Worm (Caenorhabditis elegans) whole organism, late embryonic: Measurements from ENCODE around the gene K04F1.9.
"Not testable (repeated sequence)": the region's sequence is repeated elsewhere in the genome, so short reads cannot be mapped to it uniquely, and the experiment has no call there.

Source experiments
- C08G9.2 ChIP-seq: sonication (generic microtip); optimal IDR thresholded peaks from 2 replicates; lab custom pipeline; 2016; ENCODE audit warnings: mild to moderate bottlenecking, missing genetic modification characterization, moderate library complexity, missing compliant biosample characterization
- C38D4.7 ChIP-seq: fragments of 200-800 bp; sonication (Bioruptor generic); optimal IDR thresholded peaks from 2 replicates; lab custom pipeline; 2018; ENCODE audit warnings: mild to moderate bottlenecking, missing genetic modification characterization, moderate library complexity, missing compliant biosample characterization
- K09A11.1 ChIP-seq: sonication (generic microtip); optimal IDR thresholded peaks from 2 replicates; lab custom pipeline; 2017; ENCODE audit warnings: antibody characterized with exemption, mild to moderate bottlenecking, missing genetic modification characterization, missing compliant biosample characterization; ENCODE audit not compliant: insufficient read depth
- T23F11.4 ChIP-seq: fragments of 200-800 bp; sonication (Bioruptor generic); optimal IDR thresholded peaks from 2 replicates; lab custom pipeline; 2018; ENCODE audit warnings: mild to moderate bottlenecking, missing genetic modification characterization, missing compliant biosample characterization
- Y22D7AL.16 ChIP-seq: sonication (generic microtip); optimal IDR thresholded peaks from 2 replicates; lab custom pipeline; 2016; ENCODE audit warnings: missing genetic modification characterization, missing compliant biosample characterization
- ahr-1 ChIP-seq: sonication (generic microtip); optimal IDR thresholded peaks from 2 replicates; lab custom pipeline; 2016; ENCODE audit warnings: missing genetic modification characterization, missing compliant biosample characterization
- ceh-14 ChIP-seq: sonication (generic microtip); optimal IDR thresholded peaks from 2 replicates; lab custom pipeline; 2016; ENCODE audit warnings: missing genotype, missing genetic modification characterization, missing compliant biosample characterization
- ceh-19 ChIP-seq: fragments of 200-800 bp; sonication (Bioruptor generic); optimal IDR thresholded peaks from 2 replicates; lab custom pipeline; 2018; ENCODE audit warnings: mild to moderate bottlenecking, missing genetic modification characterization, missing compliant biosample characterization
- ceh-2 ChIP-seq: sonication (generic microtip); optimal IDR thresholded peaks from 2 replicates; lab custom pipeline; 2016; ENCODE audit warnings: missing genotype, missing genetic modification characterization, missing compliant biosample characterization
- ceh-24 ChIP-seq: sonication (generic microtip); optimal IDR thresholded peaks from 2 replicates; lab custom pipeline; 2016; ENCODE audit warnings: mild to moderate bottlenecking, missing genetic modification characterization, missing compliant biosample characterization
- ceh-30 ChIP-seq: fragments of 150-350 bp; optimal IDR thresholded peaks from 2 replicates; lab custom pipeline; 2014; ENCODE audit warnings: missing biosample characterization, missing genetic modification characterization
- ceh-31 ChIP-seq: sonication (generic microtip); optimal IDR thresholded peaks from 2 replicates; lab custom pipeline; 2016; ENCODE audit warnings: missing genetic modification characterization, missing compliant biosample characterization
- ceh-34 ChIP-seq: sonication (generic microtip); optimal IDR thresholded peaks from 2 replicates; lab custom pipeline; 2016; ENCODE audit warnings: mild to moderate bottlenecking, missing genetic modification characterization, missing compliant biosample characterization
- ceh-48 ChIP-seq: sonication (generic microtip); optimal IDR thresholded peaks from 2 replicates; lab custom pipeline; 2016; ENCODE audit warnings: missing genetic modification characterization, inconsistent platforms, missing compliant biosample characterization
- ceh-6 ChIP-seq: fragments of 200-800 bp; sonication (Bioruptor generic); optimal IDR thresholded peaks from 2 replicates; lab custom pipeline; 2018; ENCODE audit warnings: mild to moderate bottlenecking, missing genetic modification characterization, missing compliant biosample characterization
- dve-1 ChIP-seq: sonication (generic microtip); optimal IDR thresholded peaks from 2 replicates; lab custom pipeline; 2017; ENCODE audit warnings: antibody characterized with exemption, mild to moderate bottlenecking, missing genetic modification characterization, missing compliant biosample characterization
- ets-4 ChIP-seq: sonication (generic microtip); optimal IDR thresholded peaks from 2 replicates; lab custom pipeline; 2016; ENCODE audit warnings: missing genetic modification characterization, missing compliant biosample characterization
- fax-1 ChIP-seq: sonication (generic microtip); optimal IDR thresholded peaks from 2 replicates; lab custom pipeline; 2016; ENCODE audit warnings: missing genotype, missing genetic modification characterization, missing compliant biosample characterization
- fkh-10 ChIP-seq: fragments of 150-350 bp; optimal IDR thresholded peaks from 2 replicates; lab custom pipeline; 2014; ENCODE audit warnings: missing biosample characterization, missing genetic modification reagents, missing genetic modification characterization
- fkh-6 ChIP-seq: sonication (generic microtip); optimal IDR thresholded peaks from 2 replicates; lab custom pipeline; 2016; ENCODE audit warnings: missing genetic modification characterization, missing compliant biosample characterization
- gmeb-2 ChIP-seq: sonication (generic microtip); optimal IDR thresholded peaks from 2 replicates; lab custom pipeline; 2016; ENCODE audit warnings: missing genetic modification characterization, inconsistent platforms, missing compliant biosample characterization
- hlh-13 ChIP-seq: fragments of 200-800 bp; sonication (Bioruptor generic); optimal IDR thresholded peaks from 2 replicates; lab custom pipeline; 2018; ENCODE audit warnings: mild to moderate bottlenecking, missing genetic modification characterization, missing compliant biosample characterization
- hlh-15 ChIP-seq: sonication (generic microtip); optimal IDR thresholded peaks from 2 replicates; lab custom pipeline; 2016; ENCODE audit warnings: missing genetic modification characterization, missing compliant biosample characterization
- hlh-30 ChIP-seq: sonication (generic microtip); optimal IDR thresholded peaks from 2 replicates; lab custom pipeline; 2017; ENCODE audit warnings: antibody characterized with exemption, missing genetic modification characterization, missing compliant biosample characterization; ENCODE audit not compliant: insufficient read depth
- hlh-6 ChIP-seq: sonication (generic microtip); optimal IDR thresholded peaks from 2 replicates; lab custom pipeline; 2016; ENCODE audit warnings: missing genotype, missing genetic modification characterization, missing compliant biosample characterization
- lin-11 ChIP-seq: fragments of 200-800 bp; sonication (Bioruptor generic); optimal IDR thresholded peaks from 2 replicates; lab custom pipeline; 2018; ENCODE audit warnings: mild to moderate bottlenecking, missing genetic modification characterization, missing compliant biosample characterization
- madf-2 ChIP-seq: sonication (generic microtip); optimal IDR thresholded peaks from 2 replicates; lab custom pipeline; 2017; ENCODE audit warnings: missing genetic modification characterization, missing compliant biosample characterization
- nhr-11 ChIP-seq: fragments of 150-350 bp; optimal IDR thresholded peaks from 2 replicates; lab custom pipeline; 2014; ENCODE audit warnings: missing biosample characterization, missing genetic modification characterization
- npax-4 ChIP-seq: sonication (generic microtip); optimal IDR thresholded peaks from 2 replicates; lab custom pipeline; 2016; ENCODE audit warnings: missing genetic modification characterization, missing compliant biosample characterization
- odd-2 ChIP-seq: sonication (generic microtip); optimal IDR thresholded peaks from 2 replicates; lab custom pipeline; 2017; ENCODE audit warnings: antibody characterized with exemption, mild to moderate bottlenecking, missing genetic modification characterization, missing compliant biosample characterization
- pax-1 ChIP-seq: fragments of 150-350 bp; optimal IDR thresholded peaks from 2 replicates; lab custom pipeline; 2014; ENCODE audit warnings: missing biosample characterization, missing genetic modification characterization
- sdc-2 ChIP-seq: sonication (generic microtip); optimal IDR thresholded peaks from 2 replicates; lab custom pipeline; 2016; ENCODE audit warnings: missing genotype, missing genetic modification characterization, missing compliant biosample characterization
- sox-2 ChIP-seq: fragments of 200-800 bp; sonication (Bioruptor generic); IDR thresholded peaks from 2 replicates; pipeline ENCODE4 v1.3.6; 2022; ENCODE audit warnings: missing genetic modification reagents, missing genetic modification characterization, missing compliant biosample characterization
- tbx-2 ChIP-seq: sonication (generic microtip); optimal IDR thresholded peaks from 2 replicates; lab custom pipeline; 2016; ENCODE audit warnings: missing genetic modification characterization, missing compliant biosample characterization
- tbx-7 ChIP-seq: sonication (generic microtip); optimal IDR thresholded peaks from 2 replicates; lab custom pipeline; 2016; ENCODE audit warnings: missing genotype, missing genetic modification characterization, missing compliant biosample characterization
- unc-86 ChIP-seq: sonication (generic microtip); optimal IDR thresholded peaks from 2 replicates; lab custom pipeline; 2016; ENCODE audit warnings: missing genetic modification characterization, missing compliant biosample characterization
- zip-5 ChIP-seq: sonication (generic microtip); optimal IDR thresholded peaks from 2 replicates; lab custom pipeline; 2016; ENCODE audit warnings: missing genetic modification characterization, missing compliant biosample characterization
- ztf-16 ChIP-seq: sonication (generic microtip); optimal IDR thresholded peaks from 2 replicates; lab custom pipeline; 2017; ENCODE audit warnings: missing genetic modification characterization, missing compliant biosample characterization

The K04F1.9 gene

DNA sequence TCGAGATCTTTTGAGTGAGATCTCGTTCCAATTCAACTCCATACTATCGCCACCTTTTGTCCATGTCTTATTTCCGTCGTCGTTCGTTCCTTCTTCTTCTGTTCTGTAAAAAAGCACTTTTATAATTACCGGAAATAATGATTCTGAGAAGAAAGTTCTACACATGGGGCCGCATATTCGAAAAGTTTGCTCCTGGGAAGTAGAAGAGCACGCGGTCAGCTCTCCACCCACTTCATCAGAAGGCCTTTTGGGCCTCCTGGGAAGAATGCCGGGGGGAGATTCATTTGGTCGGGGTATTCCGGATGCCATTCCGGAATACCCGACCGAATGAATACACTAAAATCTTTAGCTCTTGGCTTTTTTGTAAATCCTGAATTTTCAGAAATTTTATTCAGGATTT lies 27.5 kb downstream of the K04F1.9 start, which contains the start of gene Y46H3C.5:
Y46H3C.5 (minus strand) TSS at position 2 of the 400 bp plus-strand sequence.
- TF ChIP-seq ceh-14 (tag; lab: Kevin White, UChicago); sox-2; fkh-6 (tag; lab: Kevin White, UChicago): not testable (repeated sequence)

DNA sequence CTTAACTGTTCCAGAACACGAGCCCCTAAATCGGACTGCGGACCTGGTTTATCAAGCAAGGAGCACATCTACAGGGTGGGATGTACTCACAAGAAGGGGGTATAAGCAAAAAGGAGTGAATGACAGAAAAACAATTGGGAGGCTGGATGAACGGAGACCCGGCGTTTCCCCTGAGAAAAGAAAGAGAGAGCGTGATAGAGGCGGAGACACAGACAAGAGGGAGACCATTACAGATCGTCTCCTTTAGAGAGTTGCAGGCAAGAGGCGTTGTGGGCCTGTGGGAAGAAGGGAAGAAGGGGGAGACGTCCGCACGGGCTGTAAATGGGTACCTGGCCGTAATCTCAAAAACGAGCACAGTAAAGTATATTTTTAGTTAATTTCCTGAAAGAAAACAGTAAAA lies 28.9 kb downstream of the K04F1.9 start, which contains the start of gene Y46H3C.7:
Y46H3C.7 (minus strand) TSS at position 147 of the 400 bp plus-strand sequence.
- TF ChIP-seq hlh-13 (GFP tag; lab: Kevin White, UChicago); fax-1; ceh-30 (tag; lab: Kevin White, UChicago): not testable (repeated sequence)

DNA sequence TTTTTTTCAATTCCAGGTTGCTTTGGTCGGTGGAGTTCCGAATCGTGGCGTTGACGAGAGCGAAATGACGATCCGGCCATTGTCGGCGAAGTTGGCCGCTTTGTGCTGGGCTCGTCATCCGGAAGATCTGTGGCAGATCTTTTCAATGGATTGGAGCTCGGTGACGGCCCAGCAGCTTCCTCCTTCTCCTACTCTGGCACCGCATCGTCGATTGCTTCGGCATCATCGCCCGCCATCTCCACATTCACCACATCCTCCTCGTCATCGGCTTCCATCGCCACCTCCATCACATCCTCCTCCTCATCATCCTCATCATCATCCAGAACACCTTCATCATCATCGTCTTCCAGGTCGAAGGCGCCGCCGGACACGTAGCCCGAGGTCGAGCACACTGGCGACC lies 33.4 kb downstream of the K04F1.9 start:
- TF ChIP-seq hlh-30 (tag; lab: Kevin White, UChicago) (no peak), K09A11.1 (no peak), tbx-2 (tag; lab: Kevin White, UChicago) (no peak), ceh-19 (no peak), ztf-16 (tag; lab: Kevin White, UChicago) (no peak), ceh-6 (GFP tag; lab: Kevin White, UChicago) (no peak), T23F11.4 (GFP tag; lab: Kevin White, UChicago) (no peak), madf-2 (tag; lab: Kevin White, UChicago) (no peak), fkh-6 (tag; lab: Kevin White, UChicago) (no peak), npax-4 (no peak), ceh-31 (no peak), dve-1 (tag; lab: Kevin White, UChicago) (no peak), ceh-24 (tag; lab: Kevin White, UChicago) (no peak), hlh-6 (tag; lab: Kevin White, UChicago) (no peak)
- TF ChIP-seq, all 69 proteins: peak for 0

DNA sequence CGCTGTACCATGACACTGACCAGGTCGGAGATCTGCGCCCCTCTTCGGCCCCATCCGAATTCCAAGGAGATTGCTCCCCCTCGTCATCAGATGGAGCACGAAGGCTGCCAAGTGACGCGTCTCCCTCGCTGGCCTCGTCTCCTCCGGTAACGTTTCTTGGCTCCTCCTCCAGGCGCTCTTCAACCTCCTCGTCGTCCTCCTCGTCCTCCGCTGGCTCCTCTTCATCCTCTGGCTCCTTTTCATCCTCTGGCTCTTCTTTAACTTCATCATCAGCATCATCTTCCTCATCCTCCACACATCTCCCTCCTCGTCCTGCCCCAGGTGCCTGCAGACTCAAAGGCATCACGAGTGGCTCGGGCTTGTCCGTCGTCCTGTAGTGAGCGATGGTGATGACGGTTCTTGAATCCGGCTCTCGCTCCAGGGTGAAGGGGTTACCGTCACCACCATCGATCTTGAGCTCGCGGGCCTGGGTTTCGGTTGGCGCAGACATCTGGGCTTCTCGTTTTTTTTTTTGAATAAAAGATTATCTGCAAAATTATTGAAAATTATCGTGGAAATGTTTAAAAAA lies 34.3 kb downstream of the K04F1.9 start:
- TF ChIP-seq C38D4.7 (GFP tag; lab: Kevin White, UChicago) (no peak), odd-2 (tag; lab: Kevin White, UChicago) (no peak), hlh-15 (no peak), ets-4 (tag; lab: Kevin White, UChicago) (no peak), ceh-34 (no peak), zip-5 (tag; lab: Kevin White, UChicago) (no peak)

DNA sequence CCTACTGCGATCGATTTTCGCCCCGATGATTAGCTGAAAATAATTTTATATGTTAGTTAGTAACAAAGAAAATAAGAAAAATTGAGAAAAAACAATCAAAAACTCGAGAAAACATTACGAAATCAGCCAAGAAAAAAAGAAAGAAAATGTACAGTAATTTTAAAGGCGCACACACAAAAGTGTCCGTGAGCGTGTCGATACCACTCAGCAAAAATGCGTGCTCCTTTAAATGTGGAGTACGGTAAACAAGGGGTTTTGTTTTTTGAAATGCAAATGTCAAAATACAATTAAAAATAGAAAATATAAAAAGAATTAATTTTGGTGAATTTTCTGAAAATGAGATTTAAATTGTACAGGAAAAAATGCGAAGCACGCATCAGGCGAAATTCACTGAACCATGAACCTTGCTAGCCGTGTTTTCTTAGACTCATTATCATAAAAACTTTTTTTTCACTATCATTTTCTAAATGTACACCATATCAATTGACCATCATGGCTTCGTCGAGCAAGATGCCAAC lies 36.6 kb downstream of the K04F1.9 start, which contains the start of gene srw-90:
srw-90 (plus strand) TSS at position 468 of the 518 bp plus-strand sequence.
- no peak for TF ChIP-seq unc-86
- no peak for TF ChIP-seq sdc-2 (tag; lab: Kevin White, UChicago)
- no peak for TF ChIP-seq lin-11 (tag; lab: Kevin White, UChicago)
- TF ChIP-seq, all 69 proteins: peak for 0

- TF ChIP-seq C08G9.2 (tag; lab: Kevin White, UChicago) (no peak), hlh-13 (GFP tag; lab: Kevin White, UChicago) (no peak), sox-2 (no peak), zip-5 (tag; lab: Kevin White, UChicago) (no peak), gmeb-2 (tag; lab: Kevin White, UChicago) (no peak), fkh-10 (no peak), Y22D7AL.16 (no peak), ceh-48 (tag; lab: Kevin White, UChicago) (no peak), tbx-2 (tag; lab: Kevin White, UChicago) (no peak), ets-4 (tag; lab: Kevin White, UChicago) (no peak), hlh-6 (tag; lab: Kevin White, UChicago) (no peak), ceh-14 (tag; lab: Kevin White, UChicago) (no peak), tbx-7 (no peak), nhr-11 (tag; lab: Kevin White, UChicago) (no peak), unc-86 (no peak), pax-1 (tag; lab: Kevin White, UChicago) (no peak), dve-1 (tag; lab: Kevin White, UChicago) (no peak), ahr-1 (tag; lab: Kevin White, UChicago) (no peak), ceh-2 (tag; lab: Kevin White, UChicago) (no peak)
- TF ChIP-seq, all 69 proteins: peak for 0
Measured at ce11 chrV:1708441-1708840, 43.4 kb downstream of the K04F1.9 start, which contains the start of gene srw-99. srw-99 (plus strand) TSS chrV:1708741.
